Worm (Caenorhabditis elegans): ENCODE measurements around the gene rsp-8.

ce11 chrIII:11853533-11853932 is 27.3 kb downstream of the rsp-8 start:
- TF ChIP-seq nhr-27 (tag; optimal IDR thresholded peaks at IDR 0.05) (no peak), aptf-2 (GFP tag; conservative IDR thresholded peaks at IDR 0.05) (no peak), lin-35 (GFP tag; optimal IDR thresholded peaks at IDR 0.05) (no peak), rec-8 (tag; optimal IDR thresholded peaks at IDR 0.05) (no peak), mel-28 (tag; optimal IDR thresholded peaks at IDR 0.05; ENCODE audit: borderline replicate concordance) (no peak), madf-6 (GFP tag; IDR thresholded peaks at IDR 0.05) (no peak), tbx-9 (tag; optimal IDR thresholded peaks at IDR 0.05; ENCODE audit: borderline replicate concordance) (no peak)

Data from whole organism, young adult.